Fruit fly (Drosophila melanogaster) whole organism, embryonic: ENCODE results near the gene Wdr92.

Experiments used
- Bgb ChIP-seq: fragments of 200-800 bp; sonication (Bioruptor generic); IDR thresholded peaks from 2 replicates; pipeline ENCODE4 v1.3.6; 2022; ENCODE audit warnings: missing biosample characterization, missing genetic modification characterization; ENCODE audit not compliant: partially characterized antibody
- Bteb2 ChIP-seq: fragments of 200-800 bp; sonication (Bioruptor generic); optimal IDR thresholded peaks from 2 replicates; lab custom pipeline; 2016; ENCODE audit warnings: missing biosample characterization, missing genetic modification characterization
- CG11085 ChIP-seq: fragments of 200-800 bp; sonication (Bioruptor generic); IDR thresholded peaks from 2 replicates; pipeline ENCODE4 v1.3.6; 2022; ENCODE audit warnings: missing biosample characterization, missing genetic modification characterization
- CG11504 ChIP-seq: fragments of 200-800 bp; sonication (Bioruptor generic); optimal IDR thresholded peaks from 3 replicates; lab custom pipeline; 2019; ENCODE audit warnings: missing biosample characterization, mild to moderate bottlenecking, missing genetic modification characterization, moderate library complexity
- CG11723 ChIP-seq: fragments of 200-800 bp; sonication (Bioruptor generic); optimal IDR thresholded peaks from 2 replicates; lab custom pipeline; 2017; ENCODE audit warnings: missing biosample characterization, mild to moderate bottlenecking, missing genetic modification characterization
- CG13296 ChIP-seq: fragments of 200-800 bp; sonication (Bioruptor generic); optimal IDR thresholded peaks from 3 replicates; lab custom pipeline; 2018; ENCODE audit warnings: missing biosample characterization, mild to moderate bottlenecking, missing genetic modification characterization
- CG14965 ChIP-seq: fragments of 200-800 bp; sonication (Bioruptor generic); optimal IDR thresholded peaks from 2 replicates; lab custom pipeline; 2016; ENCODE audit warnings: missing biosample characterization, missing genetic modification characterization, borderline replicate concordance
- CG15269 ChIP-seq: fragments of 200-800 bp; sonication (Bioruptor generic); optimal IDR thresholded peaks from 2 replicates; lab custom pipeline; 2018; ENCODE audit warnings: missing biosample characterization, mild to moderate bottlenecking, missing genetic modification characterization, moderate library complexity
- CG15479 ChIP-seq: fragments of 200-800 bp; sonication (Bioruptor generic); optimal IDR thresholded peaks from 3 replicates; lab custom pipeline; 2019; ENCODE audit warnings: missing biosample characterization, mild to moderate bottlenecking, missing genetic modification characterization, moderate library complexity
- CG17912 ChIP-seq: fragments of 200-800 bp; sonication (Bioruptor generic); optimal IDR thresholded peaks from 2 replicates; lab custom pipeline; 2018; ENCODE audit warnings: missing biosample characterization, mild to moderate bottlenecking, missing genetic modification characterization
- CG2712 ChIP-seq: fragments of 200-800 bp; optimal IDR thresholded peaks from 3 replicates; lab custom pipeline; 2019; ENCODE audit warnings: missing biosample characterization, mild to moderate bottlenecking, missing genetic modification characterization, moderate library complexity
- CG31224 ChIP-seq: fragments of 200-800 bp; sonication (Bioruptor generic); IDR thresholded peaks from 2 replicates; pipeline ENCODE4 v1.3.6; 2022; ENCODE audit warnings: missing biosample characterization, missing genetic modification characterization
- CG31441 ChIP-seq: fragments of 200-800 bp; sonication (Bioruptor generic); IDR thresholded peaks from 2 replicates; pipeline ENCODE4 v1.3.6; 2022; ENCODE audit warnings: missing biosample characterization, missing genetic modification characterization
- CG32532 ChIP-seq: fragments of 200-800 bp; sonication (Bioruptor generic); IDR thresholded peaks from 2 replicates; pipeline ENCODE4 v1.3.6; 2022; ENCODE audit warnings: missing biosample characterization, missing genetic modification characterization
- CG3407 ChIP-seq: fragments of 200-800 bp; sonication (Bioruptor generic); optimal IDR thresholded peaks from 2 replicates; lab custom pipeline; 2018; ENCODE audit warnings: missing biosample characterization, mild to moderate bottlenecking, missing genetic modification characterization
- CG4360 ChIP-seq: fragments of 200-800 bp; sonication (Bioruptor generic); IDR thresholded peaks from 2 replicates; pipeline ENCODE4 v1.3.6; 2022; ENCODE audit warnings: missing biosample characterization, missing genetic modification characterization
- CG6683 ChIP-seq: fragments of 200-800 bp; sonication (Bioruptor generic); optimal IDR thresholded peaks from 2 replicates; lab custom pipeline; 2017; ENCODE audit warnings: missing biosample characterization, mild to moderate bottlenecking, missing genetic modification characterization, missing genetic modification reagents
- CG8281 ChIP-seq: fragments of 200-800 bp; sonication (Bioruptor generic); optimal IDR thresholded peaks from 2 replicates; lab custom pipeline; 2018; ENCODE audit warnings: missing biosample characterization, mild to moderate bottlenecking, missing genetic modification characterization, moderate library complexity
- CG9437 ChIP-seq: fragments of 200-800 bp; sonication (Bioruptor generic); optimal IDR thresholded peaks from 2 replicates; lab custom pipeline; 2018; ENCODE audit warnings: missing biosample characterization, mild to moderate bottlenecking, missing genetic modification characterization
- HLH4C ChIP-seq: fragments of 200-800 bp; sonication (Bioruptor generic); IDR thresholded peaks from 3 replicates; pipeline ENCODE4 v1.3.6; 2022; ENCODE audit warnings: missing biosample characterization, missing genetic modification characterization; ENCODE audit not compliant: partially characterized antibody
- Hr51 ChIP-seq, 2 experiments: fragments of 200-800 bp; sonication (Bioruptor generic); optimal IDR thresholded peaks; 2 replicates in 1 of 2; 3 replicates in 1 of 2; lab custom pipeline; 2016 to 2018; ENCODE audit warnings: missing biosample characterization in 2 of 2, missing genetic modification characterization in 2 of 2, mild to moderate bottlenecking in 1 of 2, moderate library complexity in 1 of 2
- MBD-R2 ChIP-seq: fragments of 200-800 bp; sonication (Bioruptor generic); IDR thresholded peaks from 2 replicates; pipeline ENCODE4 v1.3.6; 2022; ENCODE audit warnings: missing biosample characterization, missing genetic modification characterization
- Myb ChIP-seq: fragments of 200-800 bp; sonication (Bioruptor generic); optimal IDR thresholded peaks from 2 replicates; lab custom pipeline; 2016; ENCODE audit warnings: missing biosample characterization, missing genetic modification characterization
- Oaz ChIP-seq: fragments of 200-800 bp; sonication (Bioruptor generic); IDR thresholded peaks from 2 replicates; pipeline ENCODE4 v1.3.6; 2022; ENCODE audit warnings: missing biosample characterization, missing genetic modification characterization
- PHDP ChIP-seq: fragments of 200-800 bp; sonication (Bioruptor generic); optimal IDR thresholded peaks from 3 replicates; lab custom pipeline; 2018; ENCODE audit warnings: missing biosample characterization, mild to moderate bottlenecking, missing genetic modification characterization, moderate library complexity
- Ravus ChIP-seq: fragments of 200-800 bp; sonication (Bioruptor generic); IDR thresholded peaks from 2 replicates; pipeline ENCODE4 v1.3.6; 2022; ENCODE audit warnings: missing biosample characterization, missing genetic modification characterization
- Scr ChIP-seq: fragments of 200-800 bp; sonication (Bioruptor generic); IDR thresholded peaks from 2 replicates; pipeline ENCODE4 v1.3.6; 2022; ENCODE audit warnings: missing biosample characterization, missing genetic modification characterization; ENCODE audit not compliant: partially characterized antibody
- Six4 ChIP-seq: fragments of 200-800 bp; sonication (Bioruptor generic); optimal IDR thresholded peaks from 2 replicates; lab custom pipeline; 2016; ENCODE audit warnings: missing biosample characterization, missing genetic modification characterization
- TFAM ChIP-seq: fragments of 200-800 bp; sonication (Bioruptor generic); optimal IDR thresholded peaks from 2 replicates; lab custom pipeline; 2017; ENCODE audit warnings: missing biosample characterization, missing genetic modification characterization, inconsistent platforms
- bab2 ChIP-seq: fragments of 200-800 bp; sonication (Bioruptor generic); optimal IDR thresholded peaks from 2 replicates; lab custom pipeline; 2016; ENCODE audit warnings: missing biosample characterization, missing genetic modification characterization
- bsh ChIP-seq, 2 experiments: fragments of 200-800 bp; sonication (Bioruptor generic); optimal IDR thresholded peaks; 2 replicates each; lab custom pipeline; 2017 to 2018; ENCODE audit warnings: mild to moderate bottlenecking in 2 of 2, missing biosample characterization in 2 of 2, missing genetic modification characterization in 2 of 2, moderate library complexity in 1 of 2
- ci ChIP-seq: fragments of 200-800 bp; sonication (Bioruptor generic); IDR thresholded peaks from 3 replicates; pipeline ENCODE4 v1.3.6; 2022; ENCODE audit warnings: missing biosample characterization, missing genetic modification characterization
- danr ChIP-seq: fragments of 200-800 bp; sonication (Bioruptor generic); IDR thresholded peaks from 2 replicates; pipeline ENCODE4 v1.3.6; 2022; ENCODE audit warnings: missing biosample characterization, missing genetic modification characterization
- dimm ChIP-seq: fragments of 200-800 bp; sonication (Bioruptor generic); IDR thresholded peaks from 2 replicates; pipeline ENCODE4 v1.3.6; 2022; ENCODE audit warnings: missing biosample characterization, missing genetic modification characterization
- fd64A ChIP-seq: fragments of 200-800 bp; sonication (Bioruptor generic); optimal IDR thresholded peaks from 3 replicates; lab custom pipeline; 2018; ENCODE audit warnings: missing biosample characterization, mild to moderate bottlenecking, missing genetic modification characterization
- fu2 ChIP-seq: fragments of 200-800 bp; sonication (Bioruptor generic); optimal IDR thresholded peaks from 2 replicates; lab custom pipeline; 2016; ENCODE audit warnings: missing biosample characterization, missing genetic modification characterization
- gro ChIP-seq: fragments of 200-800 bp; sonication (Bioruptor generic); optimal IDR thresholded peaks from 2 replicates; lab custom pipeline; 2016; ENCODE audit warnings: missing biosample characterization, missing genetic modification characterization
- insv ChIP-seq, 2 experiments: fragments of 200-800 bp; sonication (Bioruptor generic); optimal IDR thresholded peaks; 3 replicates each; lab custom pipeline; 2016 to 2018; ENCODE audit warnings: missing biosample characterization in 2 of 2, missing genetic modification characterization in 2 of 2
- jigr1 ChIP-seq: fragments of 200-800 bp; sonication (Bioruptor generic); IDR thresholded peaks from 3 replicates; pipeline ENCODE4 v1.3.6; 2022; ENCODE audit warnings: missing biosample characterization, missing genetic modification characterization
- kah ChIP-seq: fragments of 200-800 bp; sonication (Bioruptor generic); optimal IDR thresholded peaks from 2 replicates; lab custom pipeline; 2018; ENCODE audit warnings: missing biosample characterization, mild to moderate bottlenecking, missing genetic modification characterization
- klu ChIP-seq: fragments of 200-800 bp; sonication (Bioruptor generic); IDR thresholded peaks from 2 replicates; pipeline ENCODE4 v1.3.6; 2022; ENCODE audit warnings: missing biosample characterization, missing genetic modification characterization
- ro ChIP-seq: fragments of 200-800 bp; sonication (Bioruptor generic); IDR thresholded peaks from 2 replicates; pipeline ENCODE4 v1.3.6; 2022; ENCODE audit warnings: missing biosample characterization, missing genetic modification characterization
- salm ChIP-seq: fragments of 200-800 bp; sonication (Bioruptor generic); optimal IDR thresholded peaks from 2 replicates; lab custom pipeline; 2018; ENCODE audit warnings: missing biosample characterization, mild to moderate bottlenecking, missing genetic modification characterization
- sens ChIP-seq: fragments of 200-800 bp; sonication (Bioruptor generic); peaks from one replicate; lab custom pipeline; 2016; ENCODE audit warnings: missing biosample characterization, missing genetic modification characterization
- sisA ChIP-seq: fragments of 200-800 bp; sonication (Bioruptor generic); IDR thresholded peaks from 2 replicates; pipeline ENCODE4 v1.3.6; 2022; ENCODE audit warnings: missing biosample characterization, missing genetic modification characterization
- slp2 ChIP-seq: fragments of 200-800 bp; sonication (Bioruptor generic); optimal IDR thresholded peaks from 2 replicates; lab custom pipeline; 2016; ENCODE audit warnings: missing biosample characterization, missing genetic modification characterization
- ssp ChIP-seq: fragments of 200-800 bp; sonication (Bioruptor generic); IDR thresholded peaks from 2 replicates; pipeline ENCODE4 v1.3.6; 2022; ENCODE audit warnings: missing biosample characterization, missing genetic modification characterization
- tin ChIP-seq: fragments of 200-800 bp; sonication (Bioruptor generic); optimal IDR thresholded peaks from 3 replicates; lab custom pipeline; 2016; ENCODE audit warnings: missing biosample characterization, missing genetic modification characterization
- tup ChIP-seq: fragments of 200-800 bp; sonication (Bioruptor generic); optimal IDR thresholded peaks from 2 replicates; lab custom pipeline; 2016; ENCODE audit warnings: missing biosample characterization, mild to moderate bottlenecking, missing genetic modification characterization, moderate library complexity
- unc-4 ChIP-seq: fragments of 200-800 bp; sonication (Bioruptor generic); IDR thresholded peaks from 2 replicates; pipeline ENCODE4 v1.3.6; 2022; ENCODE audit warnings: missing biosample characterization, missing genetic modification characterization; ENCODE audit not compliant: partially characterized antibody
- vfl ChIP-seq: fragments of 200-800 bp; sonication (Bioruptor generic); optimal IDR thresholded peaks from 2 replicates; lab custom pipeline; 2016; ENCODE audit warnings: missing biosample characterization, missing genetic modification characterization
- zf30C ChIP-seq: fragments of 200-800 bp; sonication (Bioruptor generic); optimal IDR thresholded peaks from 3 replicates; lab custom pipeline; 2018; ENCODE audit warnings: missing biosample characterization, mild to moderate bottlenecking, missing genetic modification characterization

Gene Wdr92

dm6 chr3L:17895815-17896275 lies 12.1 kb upstream of the Wdr92 start, which contains the start of gene Tsp74F (continued):
- TF ChIP-seq dimm (GFP tag; lab: Robert Waterston, UW) (no peak), zf30C (GFP tag; lab: Kevin White, UChicago) (no peak), CG17912 (no peak), ssp (GFP tag; lab: Robert Waterston, UW) (no peak), Scr (GFP tag; lab: Robert Waterston, UW) (no peak), CG31441 (GFP tag; lab: Robert Waterston, UW) (no peak), slp2 (no peak), Hr51 (GFP tag; optimal IDR thresholded peaks at IDR 0.05; lab: Kevin White, UChicago) (no peak), vfl (GFP tag; lab: Kevin White, UChicago) (no peak), MBD-R2 (GFP tag; lab: Robert Waterston, UW) (no peak), Bteb2 (GFP tag; lab: Kevin White, UChicago) (no peak), CG31224 (GFP tag; lab: Robert Waterston, UW) (no peak), PHDP (tag; lab: Kevin White, UChicago) (peak; percentile 40), tup (GFP tag; lab: Kevin White, UChicago) (no peak), bsh (GFP tag; optimal IDR thresholded peaks at IDR 0.05; lab: Kevin White, UChicago) (no peak), CG13296 (GFP tag; lab: Kevin White, UChicago) (peak; percentile 30), salm (tag; lab: Kevin White, UChicago) (peak; percentile 16), CG11723 (GFP tag; lab: Kevin White, UChicago) (peak; percentile 19), CG32532 (no peak), CG6683 (no peak), gro (GFP tag; lab: Kevin White, UChicago) (no peak), Oaz (no peak), CG4360 (peak; percentile 70), sisA (GFP tag; lab: Robert Waterston, UW) (no peak), Six4 (GFP tag; lab: Kevin White, UChicago) (no peak), CG14965 (GFP tag; lab: Kevin White, UChicago) (no peak), insv (GFP tag; optimal IDR thresholded peaks at IDR 0.05; lab: Kevin White, UChicago) (no peak), CG2712 (tag; lab: Kevin White, UChicago) (no peak), CG11504 (tag; lab: Kevin White, UChicago) (no peak), CG11085 (GFP tag; lab: Robert Waterston, UW) (no peak), kah (GFP tag; lab: Kevin White, UChicago) (no peak), ro (GFP tag; lab: Robert Waterston, UW) (no peak), CG8281 (tag; lab: Kevin White, UChicago) (peak; percentile 7), ci (GFP tag; lab: Robert Waterston, UW) (peak; percentile 66; the same call in 2 of the 3 replicates), unc-4 (GFP tag; lab: Robert Waterston, UW) (no peak), Ravus (GFP tag; lab: Robert Waterston, UW) (no peak), klu (no peak), bab2 (no peak), fu2 (GFP tag; lab: Kevin White, UChicago) (no peak), CG3407 (GFP tag; lab: Kevin White, UChicago) (no peak), CG15479 (GFP tag; lab: Kevin White, UChicago) (no peak), TFAM (GFP tag; lab: Kevin White, UChicago) (no peak), danr (GFP tag; lab: Robert Waterston, UW) (no peak), CG9437 (no peak), jigr1 (GFP tag; lab: Robert Waterston, UW) (no peak), HLH4C (no peak), tin (no peak), Myb (GFP tag; lab: Kevin White, UChicago) (no peak), CG15269 (tag; lab: Kevin White, UChicago) (peak; percentile 3), fd64A (GFP tag; lab: Kevin White, UChicago) (peak; percentile 34), Bgb (GFP tag; lab: Robert Waterston, UW) (0 out of 2 replicates have a peak, but pooled peaks have one; percentile 19), sens (GFP tag; lab: Kevin White, UChicago) (peak; percentile 76)
